Fruit fly (Drosophila melanogaster): Measurements from ENCODE around the gene RpS4.

Gene RpS4

DNA sequence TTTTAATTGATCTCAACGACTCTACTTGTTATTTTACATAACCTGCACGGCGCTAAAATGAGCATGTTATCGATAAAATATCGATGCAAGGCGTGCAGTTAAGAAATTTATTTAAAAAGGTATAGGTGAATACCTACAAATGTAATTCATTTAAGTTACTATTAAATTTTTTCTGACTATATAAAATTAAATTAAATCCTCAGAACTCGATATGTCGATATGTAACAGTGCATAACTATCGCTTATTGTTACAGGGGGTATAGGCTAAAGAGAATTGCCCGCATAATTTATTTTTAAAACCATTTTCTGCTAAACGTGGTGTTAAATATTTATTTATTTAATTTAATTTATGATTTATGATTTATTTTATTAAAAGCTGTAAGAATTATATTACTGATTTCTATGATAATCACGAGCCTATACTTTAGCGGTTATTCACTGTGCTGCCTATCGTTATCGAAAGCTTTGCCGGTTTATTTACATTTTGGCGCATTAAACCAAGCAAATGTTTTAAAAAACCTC is 23.7 kb upstream of the RpS4 start, which contains the start of the genes mRpL20 and Icmt (continued):
- TF ChIP-seq Rx (GFP tag; IDR thresholded peaks at IDR 0.05) (peak; percentile 91), CG10274 (GFP tag; optimal IDR thresholded peaks at IDR 0.05) (peak; percentile 52), stwl (tag; optimal IDR thresholded peaks at IDR 0.05) (peak; percentile 40), CG9437 (GFP tag; optimal IDR thresholded peaks at IDR 0.05) (peak; percentile 88), chinmo (GFP tag; IDR thresholded peaks at IDR 0.05; ENCODE audit: partially characterized antibody) (peak; percentile 86; the same call in 2 of the 4 replicates), zen2 (GFP tag; IDR thresholded peaks at IDR 0.05; ENCODE audit: partially characterized antibody) (no peak; the same call in 1 of the 3 replicates), CG12744 (GFP tag; optimal IDR thresholded peaks at IDR 0.05) (peak; percentile 29), ttk (GFP tag; IDR thresholded peaks at IDR 0.05) (peak; percentile 98), CG15601 (tag; optimal IDR thresholded peaks at IDR 0.05) (peak; percentile 92), vnd (GFP tag; IDR thresholded peaks at IDR 0.05; ENCODE audit: partially characterized antibody) (peak; percentile 85), eve (GFP tag; optimal IDR thresholded peaks at IDR 0.05) (peak in 1 of 2 experiments; percentile 35), bab2 (GFP tag; optimal IDR thresholded peaks at IDR 0.05) (peak; percentile 36), Optix (GFP tag; IDR thresholded peaks at IDR 0.05) (no peak), Vsx1 (GFP tag; optimal IDR thresholded peaks at IDR 0.05) (peak; percentile 77), CG10209 (GFP tag; optimal IDR thresholded peaks at IDR 0.05) (peak; percentile 94), CG8089 (GFP tag; optimal IDR thresholded peaks at IDR 0.05) (no peak), Sry-δ (GFP tag; optimal IDR thresholded peaks at IDR 0.05) (peak; percentile 33), CG11696 (GFP tag; IDR thresholded peaks at IDR 0.05) (peak; percentile 87), ro (GFP tag; IDR thresholded peaks at IDR 0.05) (peak; percentile 94), Dad (GFP tag; optimal IDR thresholded peaks at IDR 0.05) (no peak), CG10267 (tag; optimal IDR thresholded peaks at IDR 0.05) (peak; percentile 77), mld (GFP tag; IDR thresholded peaks at IDR 0.05; ENCODE audit: partially characterized antibody) (no peak), nom (GFP tag; optimal IDR thresholded peaks at IDR 0.05) (peak; percentile 66), Sox102F (GFP tag; optimal IDR thresholded peaks at IDR 0.05) (peak; percentile 97), Xbp1 (GFP tag; optimal IDR thresholded peaks at IDR 0.05) (peak; percentile 93), CG7928 (GFP tag; optimal IDR thresholded peaks at IDR 0.05) (peak; percentile 57), danr (GFP tag; IDR thresholded peaks at IDR 0.05) (peak; percentile 83), CG11695 (GFP tag; IDR thresholded peaks at IDR 0.05) (peak; percentile 97), sob (GFP tag; IDR thresholded peaks at IDR 0.05) (peak; percentile 92), CG33557 (GFP tag; optimal IDR thresholded peaks at IDR 0.05) (peak; percentile 70), E2f2 (GFP tag; IDR thresholded peaks at IDR 0.05) (peak; percentile 84)

DNA sequence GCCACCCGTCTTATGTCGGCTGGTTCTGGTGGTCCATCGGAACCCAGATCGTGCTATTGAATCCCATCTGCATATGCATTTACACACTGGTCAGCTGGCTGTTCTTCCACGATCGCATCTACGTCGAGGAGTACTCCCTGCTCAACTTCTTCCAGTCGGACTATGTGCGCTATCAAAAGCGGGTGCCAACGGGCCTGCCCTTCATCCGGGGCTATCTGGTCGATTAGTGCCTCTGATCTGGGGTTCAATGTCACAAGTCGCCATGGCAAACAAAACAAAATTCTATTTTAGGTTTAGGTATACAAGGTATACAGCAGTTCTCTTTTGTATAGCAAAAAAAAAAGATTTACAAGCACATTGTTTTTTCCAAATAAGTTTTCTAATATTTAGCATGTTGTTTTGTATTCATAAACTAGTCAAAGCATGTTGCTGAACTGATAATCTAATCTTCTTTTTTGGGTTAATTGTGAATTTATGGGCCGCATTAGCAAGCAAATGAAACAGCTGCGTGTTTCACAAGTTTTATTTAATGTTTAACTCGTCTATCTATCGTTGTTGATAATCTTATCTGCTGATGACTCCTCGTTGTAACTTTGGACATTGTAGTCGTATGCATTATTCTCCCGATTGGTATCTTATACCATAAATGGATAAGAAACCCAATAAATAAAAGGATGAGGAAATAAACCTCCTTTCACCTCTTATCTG is 22.2 kb upstream of the RpS4 start:
- TF ChIP-seq slp2 (GFP tag; optimal IDR thresholded peaks at IDR 0.05) (no peak), seq (GFP tag; IDR thresholded peaks at IDR 0.05) (no peak), CG10209 (GFP tag; optimal IDR thresholded peaks at IDR 0.05) (no peak), peb (GFP tag; IDR thresholded peaks at IDR 0.05) (no peak), CG3407 (GFP tag; optimal IDR thresholded peaks at IDR 0.05) (no peak), CG6175 (GFP tag; IDR thresholded peaks at IDR 0.05) (no peak), Ets65A (GFP tag) (no peak), chn (GFP tag; optimal IDR thresholded peaks at IDR 0.05) (no peak), CG7963 (GFP tag; IDR thresholded peaks at IDR 0.05; ENCODE audit: partially characterized antibody) (no peak), Ptx1 (GFP tag; IDR thresholded peaks at IDR 0.05) (no peak), zfh1 (GFP tag; IDR thresholded peaks at IDR 0.05) (0 out of 3 replicates have a peak, but pooled peaks have one; percentile 10), CG34376 (GFP tag; optimal IDR thresholded peaks at IDR 0.05) (peak; percentile 88), wek (GFP tag; optimal IDR thresholded peaks at IDR 0.05) (no peak), slbo (GFP tag; IDR thresholded peaks at IDR 0.05) (no peak), tin (GFP tag; optimal IDR thresholded peaks at IDR 0.05) (no peak), eve (GFP tag; optimal IDR thresholded peaks at IDR 0.05) (peak in 1 of 2 experiments; percentile 78), croc (GFP tag; conservative IDR thresholded peaks at IDR 0.05) (no peak), sima (GFP tag; optimal IDR thresholded peaks at IDR 0.05) (no peak), ftz-f1 (GFP tag; optimal IDR thresholded peaks at IDR 0.05) (peak; percentile 64), chinmo (GFP tag; IDR thresholded peaks at IDR 0.05; ENCODE audit: partially characterized antibody) (0 out of 4 replicates have a peak, but pooled peaks have one; percentile 71), gce (GFP tag; IDR thresholded peaks at IDR 0.05) (no peak), wor (GFP tag; IDR thresholded peaks at IDR 0.05) (no peak)
